Fruit fly (Drosophila melanogaster) whole organism, wandering third instar larva: ENCODE results near the gene CG17560.
A peak's percentile ranks its signal among the peaks of the same experiment; 100 is the strongest.

Experiments
- Abd-B ChIP-seq: fragments of >200 bp; optimal IDR thresholded peaks from 2 replicates; lab custom pipeline; 2017; ENCODE audit warnings: missing biosample characterization, missing genetic modification characterization
- CG32264 ChIP-seq: fragments of 200-800 bp; sonication (Bioruptor generic); optimal IDR thresholded peaks from 2 replicates; lab custom pipeline; 2016; ENCODE audit warnings: missing biosample characterization, missing genetic modification characterization
- CG9705 ChIP-seq: fragments of 200-800 bp; sonication (Bioruptor generic); optimal IDR thresholded peaks from 2 replicates; lab custom pipeline; 2018; ENCODE audit warnings: missing biosample characterization, mild to moderate bottlenecking, missing genetic modification characterization
- Dfd ChIP-seq: fragments of >200 bp; optimal IDR thresholded peaks from 2 replicates; lab custom pipeline; 2017; ENCODE audit warnings: missing biosample characterization, missing genetic modification characterization
- Dif ChIP-seq: fragments of 200-275, 200-300 bp; sonication (Bioruptor generic); optimal IDR thresholded peaks from 2 replicates; lab custom pipeline; 2018; ENCODE audit warnings: missing biosample characterization, missing genetic modification characterization; ENCODE audit not compliant: partially characterized antibody
- HLH106 ChIP-seq: fragments of 200-800 bp; optimal IDR thresholded peaks from 3 replicates; lab custom pipeline; 2019; ENCODE audit warnings: missing biosample characterization, mild to moderate bottlenecking, missing genetic modification characterization, moderate library complexity
- Hnf4 ChIP-seq: fragments of 200-800 bp; sonication (Bioruptor generic); optimal IDR thresholded peaks from 2 replicates; lab custom pipeline; 2016; ENCODE audit warnings: missing biosample characterization, mild to moderate bottlenecking, missing genetic modification characterization
- Hr78 ChIP-seq: fragments of >200 bp; optimal IDR thresholded peaks from 2 replicates; lab custom pipeline; 2017; ENCODE audit warnings: missing biosample characterization, missing genetic modification characterization
- Hr83 ChIP-seq: fragments of 200-300 bp; sonication (Bioruptor generic); optimal IDR thresholded peaks from 2 replicates; lab custom pipeline; 2016; ENCODE audit warnings: missing biosample characterization, mild to moderate bottlenecking, missing genetic modification characterization, moderate library complexity; ENCODE audit not compliant: poor library complexity, severe bottlenecking
- Jra ChIP-seq: sonication (Bioruptor generic); optimal IDR thresholded peaks from 2 replicates; lab custom pipeline; 2016; ENCODE audit warnings: missing biosample characterization, missing genetic modification characterization
- Mio ChIP-seq: sonication (Bioruptor generic); optimal IDR thresholded peaks from 2 replicates; lab custom pipeline; 2016; ENCODE audit warnings: missing biosample characterization, missing genetic modification characterization
- Myc ChIP-seq: fragments of >200 bp; optimal IDR thresholded peaks from 2 replicates; lab custom pipeline; 2017
- N ChIP-seq: fragments of >200 bp; optimal IDR thresholded peaks from 2 replicates; lab custom pipeline; 2018; ENCODE audit warnings: missing biosample characterization, missing external identifiers, missing genetic modification characterization
- OdsH ChIP-seq: fragments of 200-800 bp; sonication (Bioruptor generic); optimal IDR thresholded peaks from 2 replicates; lab custom pipeline; 2016; ENCODE audit warnings: missing biosample characterization, mild to moderate bottlenecking, missing genetic modification characterization
- Sp1 ChIP-seq: fragments of 200-800 bp; sonication (Bioruptor generic); optimal IDR thresholded peaks from 3 replicates; lab custom pipeline; 2019; ENCODE audit warnings: missing biosample characterization, mild to moderate bottlenecking, missing genetic modification characterization, moderate library complexity
- Vsx2 ChIP-seq: fragments of 200-300, 225-300 bp; sonication (Bioruptor generic); optimal IDR thresholded peaks from 2 replicates; lab custom pipeline; 2018; ENCODE audit warnings: missing biosample characterization, missing genetic modification characterization; ENCODE audit not compliant: partially characterized antibody
- br ChIP-seq: fragments of 200-800 bp; sonication (Bioruptor generic); optimal IDR thresholded peaks from 2 replicates; lab custom pipeline; 2016; ENCODE audit warnings: missing biosample characterization, missing genetic modification characterization
- brk ChIP-seq: fragments of 200-800 bp; sonication (Bioruptor generic); optimal IDR thresholded peaks from 2 replicates; lab custom pipeline; 2016; ENCODE audit warnings: missing biosample characterization, mild to moderate bottlenecking, missing genetic modification characterization
- dl ChIP-seq, 2 experiments: fragments of 175-275, 200-275 bp in 1 of 2; fragments of 200-275 bp in 1 of 2; sonication (Bioruptor generic); optimal IDR thresholded peaks; lab custom pipeline; 2018; ENCODE audit warnings: mild to moderate bottlenecking in 2 of 2, missing biosample characterization in 2 of 2, missing genetic modification characterization in 2 of 2, moderate library complexity in 2 of 2; ENCODE audit not compliant: partially characterized antibody in 2 of 2, insufficient read depth in 1 of 2
- dmrt93B ChIP-seq: fragments of 200-800 bp; sonication (Bioruptor generic); optimal IDR thresholded peaks from 2 replicates; lab custom pipeline; 2018; ENCODE audit warnings: missing biosample characterization, mild to moderate bottlenecking, missing genetic modification characterization
- foxo ChIP-seq, 2 experiments: fragments of 200-800 bp; sonication (Bioruptor generic); optimal IDR thresholded peaks; 2 replicates in 1 of 2; 3 replicates in 1 of 2; lab custom pipeline; 2016 to 2017; ENCODE audit warnings: missing biosample characterization in 2 of 2, missing genetic modification characterization in 2 of 2
- fru ChIP-seq: fragments of 200-800 bp; sonication (Bioruptor generic); optimal IDR thresholded peaks from 3 replicates; lab custom pipeline; 2016; ENCODE audit warnings: missing biosample characterization, mild to moderate bottlenecking, missing genetic modification characterization
- h ChIP-seq: fragments of 200-800 bp; sonication (Bioruptor generic); optimal IDR thresholded peaks from 3 replicates; lab custom pipeline; 2016; ENCODE audit warnings: missing biosample characterization, mild to moderate bottlenecking, missing genetic modification characterization
- jim ChIP-seq: fragments of 175-275, 200-325 bp; sonication (Bioruptor generic); optimal IDR thresholded peaks from 2 replicates; lab custom pipeline; 2016; ENCODE audit warnings: missing biosample characterization, mild to moderate bottlenecking, missing genetic modification characterization
- pan ChIP-seq: fragments of >200 bp; optimal IDR thresholded peaks from 2 replicates; lab custom pipeline; 2017
- psq ChIP-seq: fragments of 200-800 bp; sonication (Bioruptor generic); optimal IDR thresholded peaks from 3 replicates; lab custom pipeline; 2017; ENCODE audit warnings: missing biosample characterization, mild to moderate bottlenecking, missing genetic modification characterization, moderate library complexity
- rgr ChIP-seq: fragments of 200-800 bp; sonication (Bioruptor generic); optimal IDR thresholded peaks from 3 replicates; lab custom pipeline; 2016; ENCODE audit warnings: missing biosample characterization, mild to moderate bottlenecking, missing genetic modification characterization
- sage ChIP-seq: fragments of 200-800 bp; sonication (Bioruptor generic); optimal IDR thresholded peaks from 2 replicates; lab custom pipeline; 2016; ENCODE audit warnings: missing biosample characterization, mild to moderate bottlenecking, missing genetic modification characterization
- sv ChIP-seq: fragments of 200-800 bp; sonication (Bioruptor generic); optimal IDR thresholded peaks from 3 replicates; lab custom pipeline; 2016; ENCODE audit warnings: missing biosample characterization, missing genetic modification characterization
- tai ChIP-seq: sonication (Bioruptor generic); optimal IDR thresholded peaks from 2 replicates; lab custom pipeline; 2016; ENCODE audit warnings: missing biosample characterization, missing genetic modification characterization
- usp ChIP-seq: fragments of >200 bp; optimal IDR thresholded peaks from 2 replicates; lab custom pipeline; 2017; ENCODE audit warnings: missing biosample characterization, missing genetic modification characterization
- woc ChIP-seq: sonication (Bioruptor generic); optimal IDR thresholded peaks from 2 replicates; lab custom pipeline; 2016; ENCODE audit warnings: missing biosample characterization, mild to moderate bottlenecking, missing genetic modification characterization

CG17560 gene

DNA sequence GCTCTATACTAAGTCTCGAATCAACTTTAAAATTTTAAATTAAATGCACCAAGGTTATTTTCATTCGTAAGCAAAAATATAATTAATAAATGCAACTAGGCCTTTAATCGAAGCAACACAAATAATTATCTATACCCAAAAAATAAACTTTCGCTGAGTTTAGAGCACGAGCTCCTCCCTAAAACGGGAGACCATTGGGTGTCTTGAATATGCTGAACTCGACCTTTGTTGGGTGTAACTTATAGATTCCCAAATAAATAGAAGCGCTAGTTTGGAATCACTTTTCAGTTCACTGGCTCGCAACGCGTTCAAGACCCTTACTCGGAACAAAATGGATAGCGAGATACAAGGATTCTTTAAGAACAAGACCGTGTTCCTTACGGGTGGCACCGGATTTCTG lies at the start of gene CG17560:
TSS of gene CG17560 (plus strand) at position 301 of the 400 bp plus-strand sequence.
- TF ChIP-seq foxo (GFP tag; optimal IDR thresholded peaks at IDR 0.05; lab: Kevin White, UChicago) (no peak), Jra (GFP tag; lab: Kevin White, UChicago) (no peak), Myc (no peak), dl (GFP tag; optimal IDR thresholded peaks at IDR 0.05; lab: Kevin White, UChicago; ENCODE audit: insufficient read depth in 1 of 2, partially characterized antibody in 2 of 2) (no peak), h (GFP tag; lab: Kevin White, UChicago) (no peak), Dif (no peak), brk (GFP tag; lab: Kevin White, UChicago) (no peak), sv (no peak), br (GFP tag; lab: Kevin White, UChicago) (no peak), Dfd (GFP tag; lab: Kevin White, UChicago) (no peak), jim (GFP tag; lab: Kevin White, UChicago) (no peak), Hr83 (GFP tag; lab: Kevin White, UChicago) (no peak), Vsx2 (GFP tag; lab: Kevin White, UChicago) (no peak), dmrt93B (GFP tag; lab: Kevin White, UChicago) (no peak), N (GFP tag; lab: Kevin White, UChicago) (no peak), tai (GFP tag; lab: Kevin White, UChicago) (no peak), pan (no peak)

DNA sequence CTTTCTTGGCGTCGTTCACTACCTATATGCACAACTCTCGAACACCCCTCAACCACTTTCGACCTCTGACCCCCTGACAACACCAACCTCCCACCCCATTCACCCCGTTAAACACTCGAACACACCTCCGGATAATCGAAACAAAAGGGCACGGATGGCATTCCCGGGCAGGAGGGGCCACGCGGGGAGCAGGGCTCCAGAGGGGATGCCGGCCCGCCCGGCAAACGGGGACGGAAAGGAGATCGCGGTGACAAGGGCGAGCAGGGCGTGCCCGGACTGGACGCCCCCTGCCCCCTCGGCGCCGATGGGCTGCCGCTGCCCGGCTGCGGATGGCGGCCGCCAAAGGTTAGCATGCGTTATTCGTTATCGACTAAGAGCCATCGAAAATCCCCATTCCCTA lies 48.4 kb upstream of the CG17560 start:
- no peak for TF ChIP-seq br (GFP tag; lab: Kevin White, UChicago)
- peak; percentile 99 for TF ChIP-seq Dfd (GFP tag; lab: Kevin White, UChicago)
- TF ChIP-seq Hnf4, result no peak
- TF ChIP-seq Myc, result no peak
- TF ChIP-seq psq (GFP tag; lab: Kevin White, UChicago), result no peak
- TF ChIP-seq rgr (GFP tag; lab: Kevin White, UChicago), result no peak
- TF ChIP-seq fru (GFP tag; lab: Kevin White, UChicago), result no peak
- TF ChIP-seq, all 38 proteins: peak for 1

DNA sequence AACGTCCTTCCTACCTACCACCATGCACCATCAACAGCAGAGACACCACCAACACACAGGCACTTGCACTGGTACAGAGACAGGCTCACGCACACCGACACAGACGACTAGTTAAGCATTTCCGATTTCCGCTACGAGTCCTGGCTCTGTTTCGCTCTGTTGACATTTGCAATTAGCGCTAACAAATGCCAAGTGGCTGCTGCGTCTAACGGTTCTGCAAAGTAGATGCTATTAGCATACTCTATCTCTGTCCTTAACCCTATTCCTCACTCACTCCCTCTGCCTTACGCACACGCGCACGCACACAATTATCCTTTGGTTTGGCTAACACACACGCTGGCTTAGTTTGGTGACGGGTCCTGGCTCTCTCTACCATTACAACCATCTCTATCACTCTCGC lies 47.3 kb upstream of the CG17560 start:
- TF ChIP-seq OdsH (GFP tag; lab: Kevin White, UChicago) (no peak), dmrt93B (GFP tag; lab: Kevin White, UChicago) (no peak), brk (GFP tag; lab: Kevin White, UChicago) (no peak), psq (GFP tag; lab: Kevin White, UChicago) (no peak), tai (GFP tag; lab: Kevin White, UChicago) (no peak), CG9705 (GFP tag; lab: Kevin White, UChicago) (no peak), Sp1 (GFP tag; lab: Kevin White, UChicago) (no peak), N (GFP tag; lab: Kevin White, UChicago) (no peak), Hr78 (no peak), Mio (GFP tag; lab: Kevin White, UChicago) (no peak), CG32264 (GFP tag; lab: Kevin White, UChicago) (no peak), HLH106 (tag; lab: Kevin White, UChicago) (no peak), rgr (GFP tag; lab: Kevin White, UChicago) (no peak)
- TF ChIP-seq, all 38 proteins: peak for 0

DNA sequence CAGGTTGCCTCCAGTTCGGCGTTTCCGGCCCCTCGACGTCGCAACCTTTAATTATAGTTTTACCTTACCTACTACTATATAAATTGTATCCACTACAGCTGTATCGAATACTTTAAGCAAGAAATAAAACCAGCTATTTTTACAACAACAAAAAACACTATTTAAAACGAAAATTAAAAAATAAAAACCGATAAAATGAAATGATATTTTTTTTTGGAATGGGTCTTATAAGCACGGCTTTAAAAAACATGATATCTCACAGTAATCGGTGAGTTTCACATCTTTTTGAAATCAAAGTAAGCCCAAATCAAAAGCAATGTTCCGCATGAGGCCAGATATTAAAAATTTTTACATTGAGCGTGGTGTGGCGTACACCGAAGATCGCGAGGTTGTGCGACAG lies 46.5 kb upstream of the CG17560 start, which contains the start of gene CG14891:
TSS of gene CG14891 (plus strand) at position 301 of the 400 bp plus-strand sequence.
- TF ChIP-seq N (GFP tag; lab: Kevin White, UChicago) (no peak), usp (no peak), tai (GFP tag; lab: Kevin White, UChicago) (no peak), woc (GFP tag; lab: Kevin White, UChicago) (no peak), Hnf4 (no peak), CG9705 (GFP tag; lab: Kevin White, UChicago) (no peak), sage (GFP tag; lab: Kevin White, UChicago) (no peak), Dif (no peak), Abd-B (no peak), Hr78 (no peak), Vsx2 (GFP tag; lab: Kevin White, UChicago) (no peak), jim (GFP tag; lab: Kevin White, UChicago) (no peak), pan (no peak), Sp1 (GFP tag; lab: Kevin White, UChicago) (no peak), rgr (GFP tag; lab: Kevin White, UChicago) (no peak)
- TF ChIP-seq, all 38 proteins: peak for 0
